Fruit fly (Drosophila melanogaster) whole organism, embryonic: ENCODE results near the gene Snx1.
A peak's percentile ranks its signal among the peaks of the same experiment; 100 is the strongest.

Source experiments
- Bgb ChIP-seq: fragments of 200-800 bp; sonication (Bioruptor generic); IDR thresholded peaks from 2 replicates; pipeline ENCODE4 v1.3.6; 2022; ENCODE audit warnings: missing biosample characterization, missing genetic modification characterization; ENCODE audit not compliant: partially characterized antibody
- CG1024 ChIP-seq: fragments of 200-800 bp; sonication (Bioruptor generic); IDR thresholded peaks from 2 replicates; pipeline ENCODE4 v1.3.6; 2022; ENCODE audit warnings: missing biosample characterization, missing genetic modification characterization
- CG12219 ChIP-seq: fragments of 200-800 bp; sonication (Bioruptor generic); optimal IDR thresholded peaks from 3 replicates; lab custom pipeline; 2018; ENCODE audit warnings: missing biosample characterization, mild to moderate bottlenecking, missing genetic modification characterization
- CG12659 ChIP-seq: fragments of 200-800 bp; sonication (Bioruptor generic); optimal IDR thresholded peaks from 3 replicates; lab custom pipeline; 2017; ENCODE audit warnings: mild to moderate bottlenecking, missing biosample characterization, missing genetic modification reagents, missing genetic modification characterization
- CG15479 ChIP-seq: fragments of 200-800 bp; sonication (Bioruptor generic); optimal IDR thresholded peaks from 3 replicates; lab custom pipeline; 2019; ENCODE audit warnings: missing biosample characterization, mild to moderate bottlenecking, missing genetic modification characterization, moderate library complexity
- CG17361 ChIP-seq: fragments of 200-800 bp; sonication (Bioruptor generic); IDR thresholded peaks from 3 replicates; pipeline ENCODE4 v1.3.6; 2022; ENCODE audit warnings: missing biosample characterization, missing genetic modification characterization
- CG2129 ChIP-seq: fragments of 200-800 bp; sonication (Bioruptor generic); IDR thresholded peaks from 2 replicates; pipeline ENCODE4 v1.3.6; 2022; ENCODE audit warnings: missing biosample characterization, missing genetic modification characterization; ENCODE audit not compliant: partially characterized antibody
- CG30020 ChIP-seq: fragments of 200-800 bp; optimal IDR thresholded peaks from 2 replicates; lab custom pipeline; 2019; ENCODE audit warnings: missing biosample characterization, mild to moderate bottlenecking, missing genetic modification characterization, moderate library complexity
- CG32772 ChIP-seq: fragments of 200-800 bp; sonication (Bioruptor generic); IDR thresholded peaks from 2 replicates; pipeline ENCODE4 v1.3.6; 2022; ENCODE audit warnings: missing biosample characterization, missing genetic modification characterization
- CG33213 ChIP-seq: fragments of 200-800 bp; sonication (Bioruptor generic); optimal IDR thresholded peaks from 3 replicates; lab custom pipeline; 2016; ENCODE audit warnings: missing biosample characterization, missing genetic modification characterization
- CG3995 ChIP-seq: fragments of 200-800 bp; sonication (Bioruptor generic); optimal IDR thresholded peaks from 3 replicates; lab custom pipeline; 2016; ENCODE audit warnings: missing biosample characterization, missing genetic modification characterization
- CG4360 ChIP-seq: fragments of 200-800 bp; sonication (Bioruptor generic); IDR thresholded peaks from 2 replicates; pipeline ENCODE4 v1.3.6; 2022; ENCODE audit warnings: missing biosample characterization, missing genetic modification characterization
- CG9437 ChIP-seq: fragments of 200-800 bp; sonication (Bioruptor generic); optimal IDR thresholded peaks from 2 replicates; lab custom pipeline; 2018; ENCODE audit warnings: missing biosample characterization, mild to moderate bottlenecking, missing genetic modification characterization
- CG9797 ChIP-seq: fragments of 200-800 bp; sonication (Bioruptor generic); optimal IDR thresholded peaks from 3 replicates; lab custom pipeline; 2018; ENCODE audit warnings: missing biosample characterization, mild to moderate bottlenecking, missing genetic modification characterization
- CTCF ChIP-seq: fragments of 200-800 bp; sonication (Bioruptor generic); optimal IDR thresholded peaks from 2 replicates; lab custom pipeline; 2017; ENCODE audit warnings: missing biosample characterization, mild to moderate bottlenecking, missing genetic modification characterization, moderate library complexity
- CoRest ChIP-seq: fragments of 200-800 bp; sonication (Bioruptor generic); optimal IDR thresholded peaks from 3 replicates; lab custom pipeline; 2018; ENCODE audit warnings: missing biosample characterization, mild to moderate bottlenecking, missing genetic modification characterization, moderate library complexity
- Doc2 ChIP-seq: fragments of 200-800 bp; sonication (Bioruptor generic); IDR thresholded peaks from 2 replicates; pipeline ENCODE4 v1.3.6; 2022; ENCODE audit warnings: missing biosample characterization, missing genetic modification characterization
- Dp ChIP-seq: fragments of 200-800 bp; sonication (Bioruptor generic); optimal IDR thresholded peaks from 2 replicates; lab custom pipeline; 2018; ENCODE audit warnings: missing biosample characterization, mild to moderate bottlenecking, missing genetic modification characterization, moderate library complexity
- E2f2 ChIP-seq: fragments of 200-800 bp; sonication (Bioruptor generic); IDR thresholded peaks from 2 replicates; pipeline ENCODE4 v1.3.6; 2022; ENCODE audit warnings: missing biosample characterization, missing genetic modification characterization
- Ets65A ChIP-seq: fragments of 200-800 bp; sonication (Bioruptor generic); peaks from one replicate; lab custom pipeline; 2016; ENCODE audit warnings: missing biosample characterization, missing genetic modification characterization
- HmgD ChIP-seq: fragments of 200-800 bp; sonication (Bioruptor generic); optimal IDR thresholded peaks from 3 replicates; lab custom pipeline; 2016; ENCODE audit warnings: missing biosample characterization, missing genetic modification characterization
- HmgZ ChIP-seq: fragments of 200-800 bp; sonication (Bioruptor generic); optimal IDR thresholded peaks from 2 replicates; lab custom pipeline; 2018; ENCODE audit warnings: missing biosample characterization, mild to moderate bottlenecking, missing genetic modification characterization
- Hr39 ChIP-seq: fragments of >200 bp; optimal IDR thresholded peaks from 2 replicates; lab custom pipeline; 2017
- Med ChIP-seq: fragments of 200-800 bp; sonication (Bioruptor generic); peaks from one replicate; lab custom pipeline; 2016; ENCODE audit warnings: missing biosample characterization, missing genetic modification characterization, mild to moderate bottlenecking, inconsistent platforms, moderate library complexity
- Myb ChIP-seq: fragments of 200-800 bp; sonication (Bioruptor generic); optimal IDR thresholded peaks from 2 replicates; lab custom pipeline; 2016; ENCODE audit warnings: missing biosample characterization, missing genetic modification characterization
- Scr ChIP-seq: fragments of 200-800 bp; sonication (Bioruptor generic); IDR thresholded peaks from 2 replicates; pipeline ENCODE4 v1.3.6; 2022; ENCODE audit warnings: missing biosample characterization, missing genetic modification characterization; ENCODE audit not compliant: partially characterized antibody
- Sry-δ ChIP-seq: fragments of 200-800 bp; sonication (Bioruptor generic); optimal IDR thresholded peaks from 2 replicates; lab custom pipeline; 2016; ENCODE audit warnings: missing biosample characterization, missing genetic modification characterization
- YL-1 ChIP-seq: fragments of 200-800 bp; sonication (Bioruptor generic); optimal IDR thresholded peaks from 3 replicates; lab custom pipeline; 2017; ENCODE audit warnings: missing biosample characterization, mild to moderate bottlenecking, missing genetic modification characterization
- amos ChIP-seq: fragments of 200-800 bp; sonication (Bioruptor generic); IDR thresholded peaks from 2 replicates; pipeline ENCODE4 v1.3.6; 2022; ENCODE audit warnings: missing biosample characterization, missing genetic modification characterization; ENCODE audit not compliant: partially characterized antibody
- bbx ChIP-seq: fragments of 200-800 bp; sonication (Bioruptor generic); IDR thresholded peaks from 2 replicates; pipeline ENCODE4 v1.3.6; 2022; ENCODE audit warnings: missing biosample characterization, missing genetic modification characterization; ENCODE audit not compliant: partially characterized antibody
- crp ChIP-seq, 2 experiments: fragments of 200-800 bp; sonication (Bioruptor generic); optimal IDR thresholded peaks; 2 replicates in 1 of 2; 3 replicates in 1 of 2; lab custom pipeline; 2017; ENCODE audit warnings: missing biosample characterization in 2 of 2, missing genetic modification characterization in 2 of 2, mild to moderate bottlenecking in 1 of 2, moderate library complexity in 1 of 2
- dm ChIP-seq: fragments of 200-800 bp; sonication (Bioruptor generic); optimal IDR thresholded peaks from 3 replicates; lab custom pipeline; 2016; ENCODE audit warnings: missing biosample characterization, missing genetic modification characterization
- ems ChIP-seq: fragments of 200-800 bp; sonication (Bioruptor generic); optimal IDR thresholded peaks from 3 replicates; lab custom pipeline; 2016; ENCODE audit warnings: missing biosample characterization, missing genetic modification characterization
- gcm ChIP-seq: fragments of 200-800 bp; sonication (Bioruptor generic); optimal IDR thresholded peaks from 2 replicates; lab custom pipeline; 2019; ENCODE audit warnings: missing biosample characterization, mild to moderate bottlenecking, missing genetic modification characterization, moderate library complexity
- gfzf ChIP-seq: fragments of 200-800 bp; sonication (Bioruptor generic); optimal IDR thresholded peaks from 2 replicates; lab custom pipeline; 2016; ENCODE audit warnings: missing biosample characterization, mild to moderate bottlenecking, missing genetic modification characterization, moderate library complexity
- nmo ChIP-seq: fragments of 200-800 bp; sonication (Bioruptor generic); optimal IDR thresholded peaks from 2 replicates; lab custom pipeline; 2018; ENCODE audit warnings: missing biosample characterization, mild to moderate bottlenecking, missing genetic modification characterization, moderate library complexity
- onecut ChIP-seq: fragments of 200-800 bp; sonication (Bioruptor generic); IDR thresholded peaks from 2 replicates; pipeline ENCODE4 v1.3.6; 2022; ENCODE audit warnings: missing biosample characterization, missing genetic modification characterization
- pho ChIP-seq: fragments of 200-800 bp; sonication (Bioruptor generic); optimal IDR thresholded peaks from 2 replicates; lab custom pipeline; 2016; ENCODE audit warnings: missing biosample characterization, missing genetic modification characterization
- pnt ChIP-seq: fragments of 200-800 bp; sonication (Bioruptor generic); optimal IDR thresholded peaks from 3 replicates; lab custom pipeline; 2016; ENCODE audit warnings: missing biosample characterization, missing genetic modification characterization
- pzg ChIP-seq: fragments of 200-800 bp; sonication (Bioruptor generic); optimal IDR thresholded peaks from 3 replicates; lab custom pipeline; 2018; ENCODE audit warnings: missing biosample characterization, mild to moderate bottlenecking, missing genetic modification characterization, moderate library complexity
- sens ChIP-seq: fragments of 200-800 bp; sonication (Bioruptor generic); peaks from one replicate; lab custom pipeline; 2016; ENCODE audit warnings: missing biosample characterization, missing genetic modification characterization
- tio ChIP-seq: fragments of 200-800 bp; sonication (Bioruptor generic); optimal IDR thresholded peaks from 2 replicates; lab custom pipeline; 2017; ENCODE audit warnings: missing biosample characterization, missing genetic modification characterization, inconsistent platforms
- tna ChIP-seq: fragments of 200-800 bp; sonication (Bioruptor generic); IDR thresholded peaks from 2 replicates; pipeline ENCODE4 v1.3.6; 2022; ENCODE audit warnings: missing biosample characterization, missing genetic modification characterization; ENCODE audit not compliant: partially characterized antibody
- unc-4 ChIP-seq: fragments of 200-800 bp; sonication (Bioruptor generic); IDR thresholded peaks from 2 replicates; pipeline ENCODE4 v1.3.6; 2022; ENCODE audit warnings: missing biosample characterization, missing genetic modification characterization; ENCODE audit not compliant: partially characterized antibody
- usp ChIP-seq: fragments of >200 bp; optimal IDR thresholded peaks from 2 replicates; lab custom pipeline; 2017; ENCODE audit warnings: missing biosample characterization, missing genetic modification characterization
- vnd ChIP-seq: fragments of 200-800 bp; sonication (Bioruptor generic); IDR thresholded peaks from 3 replicates; pipeline ENCODE4 v1.3.6; 2022; ENCODE audit warnings: missing biosample characterization, missing genetic modification characterization; ENCODE audit not compliant: partially characterized antibody
- zen ChIP-seq: fragments of 200-800 bp; sonication (Bioruptor generic); optimal IDR thresholded peaks from 3 replicates; lab custom pipeline; 2018; ENCODE audit warnings: missing biosample characterization, mild to moderate bottlenecking, missing genetic modification characterization, moderate library complexity

Gene Snx1

dm6 chr2L:3465918-3466727 lies 16.6 kb downstream of the Snx1 start, which contains the start of the genes msl-2 and ND-PDSW (continued):
- TF ChIP-seq CG9437 = peak; percentile 51
- peak; percentile 14 for TF ChIP-seq CG33213
- TF ChIP-seq CTCF (GFP tag; lab: Kevin White, UChicago) = peak; percentile 14
- peak; percentile 7; the same call in 1 of the 2 replicates for TF ChIP-seq amos (GFP tag; lab: Robert Waterston, UW)
- TF ChIP-seq Dp = peak; percentile 20
- TF ChIP-seq CG3995 = peak; percentile 36
- TF ChIP-seq bbx (GFP tag; lab: Robert Waterston, UW) = peak; percentile 21; the same call in 1 of the 2 replicates
- TF ChIP-seq Sry-δ (GFP tag; lab: Kevin White, UChicago) = peak; percentile 35
- peak; percentile 41 for TF ChIP-seq zen (tag; lab: Kevin White, UChicago)
- TF ChIP-seq CG1024 (GFP tag; lab: Robert Waterston, UW) = no peak
- 0 out of 2 replicates have a peak, but pooled peaks have one; percentile 8 for TF ChIP-seq E2f2 (GFP tag; lab: Robert Waterston, UW)
- TF ChIP-seq CG15479 (GFP tag; lab: Kevin White, UChicago) = peak; percentile 5
- TF ChIP-seq Doc2 (GFP tag; lab: Robert Waterston, UW) = no peak
- no peak for TF ChIP-seq tio
- 0 out of 2 replicates have a peak, but pooled peaks have one; percentile 25 for TF ChIP-seq CG32772 (GFP tag; lab: Robert Waterston, UW)
- TF ChIP-seq dm (GFP tag; lab: Kevin White, UChicago) = peak; percentile 44
- 0 out of 2 replicates have a peak, but pooled peaks have one; percentile 16 for TF ChIP-seq Scr (GFP tag; lab: Robert Waterston, UW)
- TF ChIP-seq Bgb = peak; percentile 9; the same call in 1 of the 2 replicates
- TF ChIP-seq pho = peak; percentile 6
- no peak for TF ChIP-seq usp (GFP tag; lab: Kevin White, UChicago)
- peak; percentile 36 for TF ChIP-seq HmgD (GFP tag; lab: Kevin White, UChicago)
- TF ChIP-seq Med (GFP tag; lab: Kevin White, UChicago) = peak; percentile 80

DNA sequence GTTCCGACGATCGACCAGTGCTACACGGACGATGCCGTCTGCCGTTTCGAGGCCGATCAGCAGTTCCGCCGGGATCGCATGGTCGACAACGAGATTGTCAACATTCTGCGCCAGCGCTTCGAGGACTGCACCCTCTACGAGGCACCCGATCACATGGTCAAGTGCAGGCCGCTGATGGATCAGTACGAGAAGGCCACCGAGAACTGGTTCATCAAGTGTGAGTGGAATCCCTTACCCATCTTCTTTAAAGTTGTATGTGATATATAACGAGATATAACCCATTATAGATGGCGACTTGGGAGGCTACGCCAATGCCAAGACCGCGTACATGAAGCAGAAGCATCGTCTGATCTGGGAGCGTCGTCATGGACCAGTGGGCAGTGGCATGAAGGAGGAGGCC lies 17.4 kb downstream of the Snx1 start:
- TF ChIP-seq sens (GFP tag; lab: Kevin White, UChicago) (peak; percentile 59), CG2129 (GFP tag; lab: Robert Waterston, UW) (no peak), Ets65A (GFP tag; lab: Kevin White, UChicago) (peak; percentile 73), pnt (no peak), CG12219 (no peak), Med (GFP tag; lab: Kevin White, UChicago) (peak; percentile 59), CG4360 (GFP tag; lab: Robert Waterston, UW) (no peak), onecut (GFP tag; lab: Robert Waterston, UW) (no peak), ems (GFP tag; lab: Kevin White, UChicago) (no peak)

DNA sequence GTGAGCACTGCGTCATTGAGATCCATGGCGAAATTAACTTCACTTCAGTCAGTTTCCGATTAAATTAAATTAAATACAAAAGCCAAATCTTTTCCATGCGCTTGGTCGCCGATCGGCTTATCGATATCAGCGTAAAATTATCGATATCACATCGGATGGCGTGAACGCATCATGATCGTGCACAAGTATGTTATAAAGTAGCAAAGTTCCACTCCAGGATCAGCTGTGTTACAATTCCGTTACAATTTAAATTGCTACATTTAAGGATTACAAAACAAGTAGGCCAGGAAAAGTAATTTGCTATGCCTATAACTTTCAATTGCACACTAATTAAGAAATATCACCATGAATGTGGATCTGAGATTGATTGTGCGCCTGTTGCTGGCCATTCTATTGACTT lies 20.4 kb downstream of the Snx1 start, which contains the start of the genes Pif1 and CG31776:
Gene Pif1, minus strand, starts transcription at position 136 of the 400 bp plus-strand sequence.
Gene CG31776, plus strand, starts transcription at position 314 of the 400 bp plus-strand sequence.
- peak; percentile 71 for TF ChIP-seq dm (GFP tag; lab: Kevin White, UChicago)
- peak; percentile 32 for TF ChIP-seq CG33213
- TF ChIP-seq Scr (GFP tag; lab: Robert Waterston, UW) = peak; percentile 83
- TF ChIP-seq CG12659 = peak; percentile 27
- peak; percentile 92 for TF ChIP-seq bbx (GFP tag; lab: Robert Waterston, UW)
- no peak for TF ChIP-seq CG17361 (GFP tag; lab: Robert Waterston, UW)
- peak; percentile 88 for TF ChIP-seq pzg (GFP tag; lab: Kevin White, UChicago)
- peak; percentile 73 for TF ChIP-seq tna (GFP tag; lab: Robert Waterston, UW)
- TF ChIP-seq gcm (GFP tag; lab: Kevin White, UChicago) = no peak
- TF ChIP-seq CoRest (tag; lab: Kevin White, UChicago) = no peak
- TF ChIP-seq unc-4 (GFP tag; lab: Robert Waterston, UW) = peak; percentile 70
- peak; percentile 38 for TF ChIP-seq YL-1 (GFP tag; lab: Kevin White, UChicago)
- peak; percentile 64; the same call in 2 of the 3 replicates for TF ChIP-seq vnd (GFP tag; lab: Robert Waterston, UW)
- TF ChIP-seq CG30020 (tag; lab: Kevin White, UChicago) = peak; percentile 24
- TF ChIP-seq crp (GFP tag; optimal IDR thresholded peaks at IDR 0.05; lab: Kevin White, UChicago) = peak; percentile 89 to 98
- TF ChIP-seq Myb = peak; percentile 99
- peak; percentile 55 for TF ChIP-seq gfzf (GFP tag; lab: Kevin White, UChicago)
- no peak for TF ChIP-seq Hr39 (lab: Kevin White, UChicago)
- peak; percentile 60 for TF ChIP-seq HmgZ
- TF ChIP-seq CG9797 (GFP tag; lab: Kevin White, UChicago) = peak; percentile 65
- peak; percentile 29 for TF ChIP-seq nmo (GFP tag; lab: Kevin White, UChicago)
